Fruit fly (Drosophila melanogaster) whole organism, pupa: ENCODE results near the gene Nnp-1.

Experiments
- CG10348 ChIP-seq: fragments of 200-800 bp; sonication (Bioruptor generic); IDR thresholded peaks from 2 replicates; pipeline ENCODE4 v1.3.6; 2022; ENCODE audit warnings: missing biosample characterization, missing genetic modification characterization
- CG12605 ChIP-seq: fragments of 200-800 bp; sonication (Bioruptor generic); IDR thresholded peaks from 2 replicates; pipeline ENCODE4 v1.3.6; 2022; ENCODE audit warnings: missing biosample characterization, missing genetic modification characterization
- CG13204 ChIP-seq: fragments of 200-800 bp; sonication (Bioruptor generic); optimal IDR thresholded peaks from 2 replicates; lab custom pipeline; 2018; ENCODE audit warnings: missing biosample characterization, mild to moderate bottlenecking, missing genetic modification characterization, moderate library complexity
- CG14655 ChIP-seq: fragments of 200-800 bp; sonication (Bioruptor generic); optimal IDR thresholded peaks from 3 replicates; lab custom pipeline; 2017; ENCODE audit warnings: mild to moderate bottlenecking, missing biosample characterization, missing genetic modification reagents, missing genetic modification characterization
- CG4496 ChIP-seq: fragments of 200-800 bp; sonication (Bioruptor generic); IDR thresholded peaks from 3 replicates; pipeline ENCODE4 v1.3.6; 2022; ENCODE audit warnings: missing biosample characterization, missing genetic modification characterization
- CG8159 ChIP-seq: fragments of 200-800 bp; sonication (Bioruptor generic); optimal IDR thresholded peaks from 3 replicates; lab custom pipeline; 2018; ENCODE audit warnings: missing biosample characterization, mild to moderate bottlenecking, missing genetic modification characterization, moderate library complexity
- CG8301 ChIP-seq: fragments of 200-800 bp; sonication (Bioruptor generic); optimal IDR thresholded peaks from 2 replicates; lab custom pipeline; 2018; ENCODE audit warnings: missing biosample characterization, mild to moderate bottlenecking, missing genetic modification characterization
- D1 ChIP-seq: fragments of 200-800 bp; sonication (Bioruptor generic); optimal IDR thresholded peaks from 2 replicates; lab custom pipeline; 2018; ENCODE audit warnings: missing biosample characterization, mild to moderate bottlenecking, missing genetic modification characterization, moderate library complexity
- EcR ChIP-seq: fragments of 200-800 bp; sonication (Bioruptor generic); optimal IDR thresholded peaks from 3 replicates; lab custom pipeline; 2019; ENCODE audit warnings: missing biosample characterization, missing genetic modification characterization, mild to moderate bottlenecking, moderate library complexity, missing genetic modification reagents
- Pif1B ChIP-seq: fragments of 200-800 bp; sonication (Bioruptor generic); optimal IDR thresholded peaks from 3 replicates; lab custom pipeline; 2016; ENCODE audit warnings: missing biosample characterization, missing genetic modification characterization
- fd96Ca ChIP-seq: fragments of 200-800 bp; sonication (Bioruptor generic); IDR thresholded peaks from 3 replicates; pipeline ENCODE4 v1.3.6; 2022; ENCODE audit warnings: missing biosample characterization, missing genetic modification characterization
- gl ChIP-seq: fragments of 200-800 bp; sonication (Bioruptor generic); optimal IDR thresholded peaks from 2 replicates; lab custom pipeline; 2018; ENCODE audit warnings: missing biosample characterization, mild to moderate bottlenecking, missing genetic modification characterization
- rn ChIP-seq: fragments of 200-800 bp; sonication (Bioruptor generic); IDR thresholded peaks from 2 replicates; pipeline ENCODE4 v1.3.6; 2022; ENCODE audit warnings: missing biosample characterization, missing genetic modification characterization

dm6 chr2L:13325823-13326222, 40.2 kb downstream of the Nnp-1 start:
- no peak for TF ChIP-seq EcR (GFP tag; lab: Kevin White, UChicago)
- TF ChIP-seq CG10348: no peak
- TF ChIP-seq CG8301 (tag; lab: Kevin White, UChicago): no peak
- TF ChIP-seq CG14655 (GFP tag; lab: Kevin White, UChicago): no peak
- TF ChIP-seq rn (GFP tag; lab: Robert Waterston, UW): no peak
- TF ChIP-seq CG12605: no peak
- TF ChIP-seq D1 (tag; lab: Kevin White, UChicago): no peak
- no peak for TF ChIP-seq CG8159 (tag; lab: Kevin White, UChicago)
- TF ChIP-seq CG13204 (GFP tag; lab: Kevin White, UChicago): no peak
- TF ChIP-seq Pif1B (GFP tag; lab: Kevin White, UChicago): no peak
- TF ChIP-seq CG4496 (GFP tag; lab: Robert Waterston, UW): no peak
- no peak for TF ChIP-seq fd96Ca (GFP tag; lab: Robert Waterston, UW)
- TF ChIP-seq gl (tag; lab: Kevin White, UChicago): no peak
